Worm (Caenorhabditis elegans) whole organism, L1 larva: ENCODE measurements around the gene crn-7.

Experiments
- C34B4.2 ChIP-seq: sonication (generic microtip); optimal IDR thresholded peaks from 2 replicates; lab custom pipeline; 2017; ENCODE audit warnings: mild to moderate bottlenecking, missing genetic modification characterization, missing compliant biosample characterization
- ama-1 ChIP-seq: fragments of 150-350 bp; optimal IDR thresholded peaks from 2 replicates; lab custom pipeline; 2014
- ces-1 ChIP-seq: fragments of 150-350 bp; optimal IDR thresholded peaks from 2 replicates; lab custom pipeline; 2014; ENCODE audit warnings: missing biosample characterization, missing genetic modification reagents, missing genetic modification characterization
- efl-1 ChIP-seq, 4 experiments: fragments of 150-350 bp; optimal IDR thresholded peaks in 3 of 4; peaks in 1 of 4; 1 replicate in 1 of 4; 2 replicates in 3 of 4; lab custom pipeline; 2014; ENCODE audit warnings: missing biosample characterization in 2 of 4, missing genetic modification characterization in 2 of 4, missing genetic modification reagents in 2 of 4
- elt-3 ChIP-seq, 6 experiments: fragments of 150-350 bp in 1 of 6; sonication (generic microtip); optimal IDR thresholded peaks; 2 replicates each; lab custom pipeline; 2017 to 2018; ENCODE audit warnings: missing biosample characterization in 6 of 6, missing genetic modification characterization in 6 of 6, inconsistent platforms in 1 of 6
- lin-39 ChIP-seq: fragments of 150-350 bp; optimal IDR thresholded peaks from 2 replicates; lab custom pipeline; 2014; ENCODE audit warnings: missing biosample characterization, missing genetic modification reagents, missing genetic modification characterization
- nhr-11 ChIP-seq: fragments of 150-350 bp; optimal IDR thresholded peaks from 2 replicates; lab custom pipeline; 2014; ENCODE audit warnings: missing biosample characterization, missing genetic modification characterization
- nhr-76 ChIP-seq: sonication (generic microtip); optimal IDR thresholded peaks from 2 replicates; lab custom pipeline; 2017; ENCODE audit warnings: missing biosample characterization, missing genetic modification characterization
- pqm-1 ChIP-seq: sonication (generic microtip); optimal IDR thresholded peaks from 3 replicates; lab custom pipeline; 2017; ENCODE audit warnings: missing biosample characterization, missing genetic modification characterization
- snpc-4 ChIP-seq: fragments of 150-350 bp; optimal IDR thresholded peaks from 2 replicates; lab custom pipeline; 2014; ENCODE audit warnings: missing biosample characterization, missing genetic modification characterization
- unc-130 ChIP-seq: fragments of 150-350 bp; optimal IDR thresholded peaks from 2 replicates; lab custom pipeline; 2017; ENCODE audit warnings: missing biosample characterization, missing genetic modification characterization, inconsistent platforms
- zag-1 ChIP-seq: fragments of 150-350 bp; optimal IDR thresholded peaks from 2 replicates; lab custom pipeline; 2014; ENCODE audit warnings: missing biosample characterization, missing genetic modification characterization

ce11 chrIII:8303440-8303839 lies 35.1 kb downstream of the crn-7 start:
- TF ChIP-seq efl-1 (optimal IDR thresholded peaks at IDR 0.05; lab: Kevin White, UChicago) (no peak), efl-1 (GFP tag; optimal IDR thresholded peaks at IDR 0.05 in 1 of 2; lab: Kevin White, UChicago) (no peak), ces-1 (GFP tag; lab: Kevin White, UChicago) (no peak), elt-3 (tag; optimal IDR thresholded peaks at IDR 0.05; lab: Kevin White, UChicago) (no peak), nhr-76 (no peak), unc-130 (tag; lab: Kevin White, UChicago) (no peak), C34B4.2 (tag; lab: Kevin White, UChicago) (no peak), ama-1 (lab: Kevin White, UChicago) (no peak), lin-39 (tag; lab: Kevin White, UChicago) (no peak), nhr-11 (tag; lab: Kevin White, UChicago) (no peak), pqm-1 (tag; lab: Kevin White, UChicago) (no peak), zag-1 (no peak), snpc-4 (tag; lab: Kevin White, UChicago) (no peak)
